Fruit fly (Drosophila melanogaster): ENCODE results near the gene Sec10.

Sec10 gene

DNA sequence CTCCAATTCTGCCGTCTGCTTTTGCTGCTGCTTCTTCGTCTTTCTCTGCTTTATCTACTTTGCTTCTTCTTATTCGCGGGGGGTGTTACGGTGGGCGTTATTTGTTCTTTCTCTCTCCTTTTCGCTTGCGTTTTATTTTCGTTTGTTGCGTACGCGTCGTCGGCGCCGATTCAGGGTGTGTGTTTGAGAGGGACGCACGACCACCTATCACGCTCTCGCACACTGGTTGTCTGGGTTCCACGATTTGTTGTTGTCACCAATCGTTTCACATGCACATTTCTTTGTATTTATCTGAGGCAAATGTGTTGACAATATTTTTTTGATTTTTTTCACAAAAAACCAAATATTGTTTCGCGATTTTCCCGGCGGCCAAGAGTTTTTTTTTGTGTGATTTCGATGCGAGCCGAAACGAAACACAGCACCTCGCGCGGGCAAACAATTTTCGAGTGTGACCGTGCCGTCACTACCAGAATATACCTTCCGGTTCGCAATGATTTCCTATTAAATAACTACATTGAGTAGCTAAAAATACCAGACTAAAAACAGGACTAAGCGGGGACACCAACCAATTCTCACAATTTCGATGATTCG, 29.2 kb upstream of the Sec10 start, which contains the start of gene Syx1A (continued):
- TF ChIP-seq fkh (GFP tag; optimal IDR thresholded peaks at IDR 0.05): peak; percentile 89
- peak; percentile 47 for TF ChIP-seq Sox14 (GFP tag; optimal IDR thresholded peaks at IDR 0.05)
- peak; percentile 61 for TF ChIP-seq CG6854 (GFP tag; optimal IDR thresholded peaks at IDR 0.05)
- no peak for TF ChIP-seq lz (GFP tag; optimal IDR thresholded peaks at IDR 0.05)
- no peak for TF ChIP-seq CG6163 (GFP tag; IDR thresholded peaks at IDR 0.05)
- no peak for TF ChIP-seq CG8632 (GFP tag; optimal IDR thresholded peaks at IDR 0.05)
- TF ChIP-seq svp (GFP tag): no peak
- no peak for TF ChIP-seq CG6792 (GFP tag; optimal IDR thresholded peaks at IDR 0.05)

DNA sequence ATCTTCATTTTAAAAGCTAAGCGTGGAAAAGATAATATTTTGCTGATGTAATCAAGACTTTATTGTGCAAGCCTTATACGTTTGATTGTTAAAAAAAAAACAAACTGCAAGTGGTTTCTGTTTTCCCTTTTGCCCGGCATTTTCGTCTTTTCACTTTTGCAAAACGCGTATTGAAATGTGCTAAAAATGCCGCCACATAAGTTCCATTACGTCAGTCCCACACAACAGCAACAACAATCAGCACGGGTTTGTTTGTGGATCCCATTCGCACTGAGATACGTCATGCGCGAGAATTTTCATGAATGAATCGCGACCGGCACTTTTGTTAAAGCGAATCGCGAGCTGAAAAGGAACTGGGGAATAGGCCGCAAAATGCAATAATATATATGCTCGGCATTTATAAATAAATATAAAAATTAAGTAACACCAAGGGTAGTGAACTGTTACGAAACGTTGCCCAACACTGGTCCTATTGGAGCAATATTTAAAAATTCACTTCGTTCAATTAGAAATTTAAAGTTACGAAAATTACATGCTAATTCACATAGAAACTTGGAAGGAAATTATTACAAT, 28.5 kb upstream of the Sec10 start:
- peak; percentile 70 for TF ChIP-seq OdsH (GFP tag; optimal IDR thresholded peaks at IDR 0.05)
- TF ChIP-seq CG8119 (GFP tag; IDR thresholded peaks at IDR 0.05): no peak
- TF ChIP-seq Ets21C (GFP tag; optimal IDR thresholded peaks at IDR 0.05): peak; percentile 44
- TF ChIP-seq dac (GFP tag; optimal IDR thresholded peaks at IDR 0.05): no peak
- TF ChIP-seq CG6163 (GFP tag; IDR thresholded peaks at IDR 0.05): no peak
- TF ChIP-seq CG11762 (GFP tag; optimal IDR thresholded peaks at IDR 0.05; ENCODE audit: insufficient read depth): peak; percentile 59
- no peak for TF ChIP-seq Hr38 (GFP tag; optimal IDR thresholded peaks at IDR 0.05)
- peak; percentile 80 for TF ChIP-seq Eip93F (GFP tag; optimal IDR thresholded peaks at IDR 0.05)
- peak; percentile 43 for TF ChIP-seq CG31627 (GFP tag; optimal IDR thresholded peaks at IDR 0.05)
- TF ChIP-seq Eip78C (GFP tag): peak; percentile 92
- no peak for TF ChIP-seq CG15336 (GFP tag; IDR thresholded peaks at IDR 0.05)
- TF ChIP-seq fd85E (GFP tag; optimal IDR thresholded peaks at IDR 0.05): peak; percentile 21
- peak; percentile 57 for TF ChIP-seq CG10631 (GFP tag; optimal IDR thresholded peaks at IDR 0.05)
- TF ChIP-seq CG3032 (tag; optimal IDR thresholded peaks at IDR 0.05): peak; percentile 31
- TF ChIP-seq esn (GFP tag; optimal IDR thresholded peaks at IDR 0.05): peak; percentile 81
- TF ChIP-seq Hr39 (GFP tag; optimal IDR thresholded peaks at IDR 0.05): peak; percentile 34
- TF ChIP-seq fkh (GFP tag; optimal IDR thresholded peaks at IDR 0.05): no peak
- TF ChIP-seq CG6808 (GFP tag; optimal IDR thresholded peaks at IDR 0.05): peak; percentile 6
- peak; percentile 47 for TF ChIP-seq lz (GFP tag; optimal IDR thresholded peaks at IDR 0.05)
- TF ChIP-seq achi (GFP tag; optimal IDR thresholded peaks at IDR 0.05): peak; percentile 82
- peak; percentile 75 for TF ChIP-seq topi (GFP tag; optimal IDR thresholded peaks at IDR 0.05)
- TF ChIP-seq Sox102F (GFP tag; optimal IDR thresholded peaks at IDR 0.05): peak; percentile 82
- peak; percentile 61 for TF ChIP-seq Sox14 (GFP tag; optimal IDR thresholded peaks at IDR 0.05)
- TF ChIP-seq net (GFP tag; optimal IDR thresholded peaks at IDR 0.05): peak; percentile 70
- TF ChIP-seq CG6276 (GFP tag; optimal IDR thresholded peaks at IDR 0.05): no peak
- peak; percentile 78 for TF ChIP-seq pdm3 (GFP tag; optimal IDR thresholded peaks at IDR 0.05)
- peak; percentile 27 for TF ChIP-seq CG32006 (GFP tag; optimal IDR thresholded peaks at IDR 0.05)
- TF ChIP-seq dsx (GFP tag; optimal IDR thresholded peaks at IDR 0.05; ENCODE audit: poor library complexity, severe bottlenecking): no peak
- TF ChIP-seq Ets96B (tag; optimal IDR thresholded peaks at IDR 0.05): peak; percentile 25
- peak; percentile 76 for TF ChIP-seq Met (GFP tag; optimal IDR thresholded peaks at IDR 0.05)
- TF ChIP-seq Blimp-1 (GFP tag; optimal IDR thresholded peaks at IDR 0.05): peak; percentile 38
- TF ChIP-seq CG8319 (GFP tag; optimal IDR thresholded peaks at IDR 0.05): peak; percentile 36
- TF ChIP-seq eg (GFP tag; IDR thresholded peaks at IDR 0.05): no peak
- TF ChIP-seq Gug (GFP tag; IDR thresholded peaks at IDR 0.05): no peak
- TF ChIP-seq CG1621 (tag; optimal IDR thresholded peaks at IDR 0.05): peak; percentile 71
- TF ChIP-seq salr (GFP tag; optimal IDR thresholded peaks at IDR 0.05): peak in 1 of 2 experiments; percentile 42
- TF ChIP-seq CG10669 (GFP tag; optimal IDR thresholded peaks at IDR 0.05): peak; percentile 35
- peak; percentile 39 for TF ChIP-seq CG8632 (GFP tag; optimal IDR thresholded peaks at IDR 0.05)
- no peak for TF ChIP-seq CG4318 (GFP tag; optimal IDR thresholded peaks at IDR 0.05)
- peak; percentile 65 for TF ChIP-seq Eip75B (GFP tag; optimal IDR thresholded peaks at IDR 0.05)
- peak; percentile 41 for TF ChIP-seq CG6854 (GFP tag; optimal IDR thresholded peaks at IDR 0.05)
- peak; percentile 77 for TF ChIP-seq CG3919 (GFP tag; optimal IDR thresholded peaks at IDR 0.05)
- TF ChIP-seq fd59A (GFP tag; optimal IDR thresholded peaks at IDR 0.05): no peak
- TF ChIP-seq Lpt (GFP tag; optimal IDR thresholded peaks at IDR 0.05): peak; percentile 8
- TF ChIP-seq CG34406 (GFP tag; optimal IDR thresholded peaks at IDR 0.05): peak; percentile 49
- TF ChIP-seq Hr4 (GFP tag; optimal IDR thresholded peaks at IDR 0.05): peak; percentile 78
- TF ChIP-seq CG6792 (GFP tag; optimal IDR thresholded peaks at IDR 0.05): peak; percentile 72
